Worm (Caenorhabditis elegans): ENCODE data around the gene gpa-8.

Gene gpa-8

DNA sequence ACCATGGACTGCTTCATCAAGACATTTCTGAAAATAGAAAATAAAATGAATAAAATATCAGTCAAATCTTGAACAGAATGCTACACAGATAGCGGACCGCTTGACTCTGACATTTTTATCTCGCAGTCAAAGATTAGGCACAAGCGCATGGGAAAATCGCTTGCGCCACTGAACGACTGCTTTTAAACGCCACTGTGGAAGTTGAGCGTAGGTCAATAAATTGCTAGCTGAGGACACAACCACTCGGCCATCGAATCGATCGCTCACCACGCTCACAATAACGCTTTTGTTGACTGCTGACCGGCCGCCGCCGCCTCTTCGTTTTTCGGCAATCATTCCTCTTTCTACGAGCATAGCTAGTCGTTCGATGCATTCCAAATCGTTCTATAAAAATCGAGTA is 43.5 kb downstream of the gpa-8 start (continued):
- TF ChIP-seq nhr-41 (GFP tag; IDR thresholded peaks at IDR 0.05) (0 out of 2 replicates have a peak, but pooled peaks have one; percentile 40), saeg-2 (GFP tag; IDR thresholded peaks at IDR 0.05) (peak; percentile 5; the same call in 1 of the 2 replicates), nhr-6 (tag; optimal IDR thresholded peaks at IDR 0.05) (peak; percentile 85), hlh-11 (tag; optimal IDR thresholded peaks at IDR 0.05) (peak; percentile 47), Y75B8A.6 (GFP tag; IDR thresholded peaks at IDR 0.05) (peak; percentile 60; the same call in 1 of the 2 replicates), mdt-29 (GFP tag; IDR thresholded peaks at IDR 0.05) (no peak), nhr-10 (tag; optimal IDR thresholded peaks at IDR 0.05) (no peak), snpc-1.2 (GFP tag; IDR thresholded peaks at IDR 0.05) (peak; percentile 68), nhr-28 (tag; optimal IDR thresholded peaks at IDR 0.05) (peak; percentile 43), F49E8.2 (tag; optimal IDR thresholded peaks at IDR 0.05; ENCODE audit: borderline replicate concordance) (peak; percentile 53), spr-1 (tag; optimal IDR thresholded peaks at IDR 0.05) (peak; percentile 61), nhr-102 (tag; optimal IDR thresholded peaks at IDR 0.05) (peak; percentile 49), lin-13 (GFP tag; optimal IDR thresholded peaks at IDR 0.05) (peak; percentile 9), hlh-30 (tag; optimal IDR thresholded peaks at IDR 0.05; ENCODE audit: insufficient read depth) (no peak), zfp-2 (tag; optimal IDR thresholded peaks at IDR 0.05) (no peak), ama-1 (optimal IDR thresholded peaks at IDR 0.05) (no peak), sdz-12 (GFP tag; optimal IDR thresholded peaks at IDR 0.05) (no peak), dmd-6 (GFP tag; IDR thresholded peaks at IDR 0.05) (peak; percentile 41; the same call in 1 of the 2 replicates), fos-1 (tag; optimal IDR thresholded peaks at IDR 0.05) (no peak), ctbp-1 (GFP tag; IDR thresholded peaks at IDR 0.05) (0 out of 2 replicates have a peak, but pooled peaks have one; percentile 46), duxl-1 (tag; optimal IDR thresholded peaks at IDR 0.05; ENCODE audit: poor library complexity) (peak; percentile 26), aha-1 (tag) (no peak), unc-130 (GFP tag; optimal IDR thresholded peaks at IDR 0.05) (peak; percentile 30), F26F4.8 (GFP tag; conservative IDR thresholded peaks at IDR 0.05) (no peak), zip-2 (tag; optimal IDR thresholded peaks at IDR 0.05) (peak; percentile 54), unc-39 (tag; optimal IDR thresholded peaks at IDR 0.05) (no peak), nhr-42 (GFP tag; IDR thresholded peaks at IDR 0.05) (no peak), ztf-7 (tag; optimal IDR thresholded peaks at IDR 0.05) (no peak), hmg-1.1 (GFP tag; IDR thresholded peaks at IDR 0.05) (peak; percentile 56), mep-1 (tag; optimal IDR thresholded peaks at IDR 0.05) (peak; percentile 49), mdl-1 (tag; optimal IDR thresholded peaks at IDR 0.05) (peak in 1 of 2 experiments; percentile 24), zag-1 (tag; optimal IDR thresholded peaks at IDR 0.05) (no peak), D1046.2 (GFP tag; IDR thresholded peaks at IDR 0.05) (peak; percentile 83), tag-97 (GFP tag; IDR thresholded peaks at IDR 0.05) (no peak), nhr-11 (tag; optimal IDR thresholded peaks at IDR 0.05) (no peak), fkh-10 (GFP tag; optimal IDR thresholded peaks at IDR 0.05) (no peak), vab-7 (GFP tag; IDR thresholded peaks at IDR 0.05) (no peak; the same call in 1 of the 2 replicates), attf-4 (tag; optimal IDR thresholded peaks at IDR 0.05) (no peak), ces-1 (GFP tag; optimal IDR thresholded peaks at IDR 0.05) (no peak), Y48G9A.11 (GFP tag; IDR thresholded peaks at IDR 0.05) (peak; percentile 80), jun-1 (tag; optimal IDR thresholded peaks at IDR 0.05) (no peak), nhr-76 (tag; optimal IDR thresholded peaks at IDR 0.05) (no peak), F37D6.2 (tag; optimal IDR thresholded peaks at IDR 0.05) (no peak), arid-1 (GFP tag; conservative IDR thresholded peaks at IDR 0.05) (no peak), ztf-11 (tag; optimal IDR thresholded peaks at IDR 0.05) (no peak), lin-38 (GFP tag; IDR thresholded peaks at IDR 0.05) (peak; percentile 65), unc-62 (GFP tag; optimal IDR thresholded peaks at IDR 0.05 in 1 of 2) (peak in 1 of 2 experiments; percentile 94), unc-62 (tag; optimal IDR thresholded peaks at IDR 0.05) (no peak), lin-39 (tag; optimal IDR thresholded peaks at IDR 0.05) (no peak), Y5F2A.4 (GFP tag; optimal IDR thresholded peaks at IDR 0.05) (peak; percentile 7), mes-2 (tag; optimal IDR thresholded peaks at IDR 0.05; ENCODE audit: poor library complexity, severe bottlenecking) (peak; percentile 77), nhr-77 (tag; optimal IDR thresholded peaks at IDR 0.05) (no peak), daf-12 (tag; optimal IDR thresholded peaks at IDR 0.05) (no peak)
